Fruit fly (Drosophila melanogaster): ENCODE measurements around the gene CG15386.
A peak's percentile ranks its signal among the peaks of the same experiment; 100 is the strongest.

CG15386 gene

DNA sequence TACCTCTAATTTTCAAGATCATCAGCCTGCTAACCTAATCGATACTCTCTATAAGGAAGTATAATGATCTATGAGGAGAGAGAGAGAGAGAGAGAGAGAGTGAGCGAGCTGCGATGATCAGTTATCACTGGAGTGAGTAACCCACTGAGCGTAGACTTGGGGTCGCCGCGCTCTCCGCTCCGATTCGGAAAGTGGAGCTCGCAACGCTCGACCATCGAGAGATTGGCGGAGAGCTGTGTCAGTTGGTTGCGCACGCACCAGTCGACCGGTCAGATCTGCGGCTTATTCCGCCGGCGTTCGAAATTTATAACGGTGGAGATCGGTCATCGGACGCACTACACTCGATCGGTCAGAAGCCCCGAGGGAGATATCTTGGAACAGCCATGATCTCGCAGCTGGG lies 25.1 kb upstream of the CG15386 start, which contains the start of gene CG4267 (continued):
- TF ChIP-seq Dek (tag; optimal IDR thresholded peaks at IDR 0.05) (no peak), ind (GFP tag; optimal IDR thresholded peaks at IDR 0.05) (no peak), Bgb (GFP tag; IDR thresholded peaks at IDR 0.05; ENCODE audit: partially characterized antibody) (peak; percentile 34; the same call in 1 of the 2 replicates), ase (GFP tag; IDR thresholded peaks at IDR 0.05) (no peak), CG14710 (tag; optimal IDR thresholded peaks at IDR 0.05) (no peak), CG17912 (GFP tag; optimal IDR thresholded peaks at IDR 0.05) (no peak), kah (GFP tag; optimal IDR thresholded peaks at IDR 0.05) (no peak), D (optimal IDR thresholded peaks at IDR 0.05) (no peak), D (GFP tag; optimal IDR thresholded peaks at IDR 0.05) (no peak), CG15479 (GFP tag; optimal IDR thresholded peaks at IDR 0.05) (no peak), pita (GFP tag; optimal IDR thresholded peaks at IDR 0.05) (no peak), Ets65A (GFP tag) (no peak), CG11247 (GFP tag; IDR thresholded peaks at IDR 0.05) (peak; percentile 6; the same call in 1 of the 2 replicates), CG4854 (GFP tag; optimal IDR thresholded peaks at IDR 0.05) (no peak), Vsx1 (GFP tag; optimal IDR thresholded peaks at IDR 0.05) (no peak), hkb (optimal IDR thresholded peaks at IDR 0.05) (no peak), hkb (GFP tag; IDR thresholded peaks at IDR 0.05) (0 out of 2 replicates have a peak, but pooled peaks have one; percentile 31), CkIIα-i1 (GFP tag; IDR thresholded peaks at IDR 0.05) (no peak), Kr (GFP tag; optimal IDR thresholded peaks at IDR 0.05) (no peak), Spps (tag; optimal IDR thresholded peaks at IDR 0.05) (no peak), nerfin-2 (GFP tag; IDR thresholded peaks at IDR 0.05; ENCODE audit: partially characterized antibody) (no peak), MBD-R2 (GFP tag; IDR thresholded peaks at IDR 0.05) (no peak), MTF-1 (GFP tag; optimal IDR thresholded peaks at IDR 0.05; ENCODE audit: borderline replicate concordance) (no peak)

dm6 chr2L:2240493-2240892 lies 23.4 kb upstream of the CG15386 start, which contains the start of gene Tengl1:
Tengl1 (minus strand) TSS chr2L:2240593.
- TF ChIP-seq CG2199 (GFP tag; IDR thresholded peaks at IDR 0.05) (no peak), Bdp1 (GFP tag; optimal IDR thresholded peaks at IDR 0.05) (no peak), btn (GFP tag; optimal IDR thresholded peaks at IDR 0.05) (no peak), Nf-YA (GFP tag; IDR thresholded peaks at IDR 0.05) (no peak), CG8290 (GFP tag; optimal IDR thresholded peaks at IDR 0.05) (no peak), CG8290 (tag; optimal IDR thresholded peaks at IDR 0.05) (no peak), sens (GFP tag) (no peak), D (optimal IDR thresholded peaks at IDR 0.05) (no peak), D (GFP tag; optimal IDR thresholded peaks at IDR 0.05) (no peak), Dad (GFP tag; optimal IDR thresholded peaks at IDR 0.05) (no peak), ham (GFP tag; IDR thresholded peaks at IDR 0.05) (no peak), sisA (GFP tag; IDR thresholded peaks at IDR 0.05) (no peak), fd102C (GFP tag; optimal IDR thresholded peaks at IDR 0.05) (no peak), Tbp (GFP tag; optimal IDR thresholded peaks at IDR 0.05) (no peak), gem (tag; optimal IDR thresholded peaks at IDR 0.05) (no peak), Bgb (GFP tag; IDR thresholded peaks at IDR 0.05; ENCODE audit: partially characterized antibody) (no peak), CG3407 (GFP tag; optimal IDR thresholded peaks at IDR 0.05) (no peak), danr (GFP tag; IDR thresholded peaks at IDR 0.05) (no peak), fd64A (GFP tag; optimal IDR thresholded peaks at IDR 0.05) (no peak), CG4360 (GFP tag; IDR thresholded peaks at IDR 0.05) (no peak), CG1832 (GFP tag; optimal IDR thresholded peaks at IDR 0.05) (no peak), CG11696 (GFP tag; IDR thresholded peaks at IDR 0.05) (no peak)

Measured in whole organism, embryonic.